Worm (Caenorhabditis elegans) whole organism, late embryonic: Measurements from ENCODE around the gene T27A10.6.

ENCODE experiments used
- F13H6.1 ChIP-seq: sonication (generic microtip); optimal IDR thresholded peaks from 2 replicates; lab custom pipeline; 2016; ENCODE audit warnings: missing genetic modification characterization, missing compliant biosample characterization
- ets-4 ChIP-seq: sonication (generic microtip); optimal IDR thresholded peaks from 2 replicates; lab custom pipeline; 2016; ENCODE audit warnings: missing genetic modification characterization, missing compliant biosample characterization
- fkh-10 ChIP-seq: fragments of 150-350 bp; optimal IDR thresholded peaks from 2 replicates; lab custom pipeline; 2014; ENCODE audit warnings: missing biosample characterization, missing genetic modification reagents, missing genetic modification characterization
- pat-9 ChIP-seq: fragments of 200-800 bp; sonication (Bioruptor generic); optimal IDR thresholded peaks from 2 replicates; lab custom pipeline; 2018; ENCODE audit warnings: mild to moderate bottlenecking, missing genetic modification characterization, moderate library complexity, missing compliant biosample characterization
- tbx-7 ChIP-seq: sonication (generic microtip); optimal IDR thresholded peaks from 2 replicates; lab custom pipeline; 2016; ENCODE audit warnings: missing genotype, missing genetic modification characterization, missing compliant biosample characterization
- unc-3 ChIP-seq, 2 experiments: fragments of 200-800 bp in 1 of 2; sonication (Bioruptor generic) in 1 of 2; sonication (generic microtip) in 1 of 2; conservative IDR thresholded peaks in 1 of 2; optimal IDR thresholded peaks in 1 of 2; 2 replicates each; pipeline versions ENCODE4 v1.3.6 to Lab custom; 2016 to 2022; ENCODE audit warnings: missing compliant biosample characterization in 2 of 2, missing genetic modification characterization in 2 of 2, missing genetic modification reagents in 1 of 2

DNA sequence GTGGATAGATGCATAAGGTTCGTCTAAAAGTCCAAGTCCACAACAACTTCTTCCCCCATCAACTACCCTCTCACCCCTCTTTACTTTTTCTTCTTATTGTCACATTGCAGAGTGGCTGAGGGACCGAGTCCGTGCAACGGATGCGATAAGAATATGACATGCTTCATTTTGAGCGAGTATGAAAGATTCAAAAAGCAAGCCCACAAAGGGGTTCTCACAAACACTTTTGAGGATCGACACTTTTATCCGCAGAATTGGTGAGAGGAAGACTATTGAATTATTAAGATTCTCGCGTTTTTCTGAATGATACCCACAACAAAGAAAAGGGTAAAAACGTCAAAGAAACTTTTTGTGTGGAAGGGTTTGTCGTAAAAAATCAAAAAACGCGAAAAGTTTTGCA is 29.4 kb upstream of the T27A10.6 start:
- TF ChIP-seq pat-9: no peak
- TF ChIP-seq ets-4 (tag; lab: Kevin White, UChicago): no peak
- TF ChIP-seq tbx-7: no peak
- no peak for TF ChIP-seq F13H6.1
- no peak for TF ChIP-seq unc-3 (GFP tag; conservative IDR thresholded peaks at IDR 0.05; lab: Robert Waterston, UW)
- no peak for TF ChIP-seq unc-3 (tag; optimal IDR thresholded peaks at IDR 0.05; lab: Kevin White, UChicago)
- no peak for TF ChIP-seq fkh-10 (GFP tag; lab: Kevin White, UChicago)
